Worm (Caenorhabditis elegans): ENCODE results near the gene clec-85.

The clec-85 gene

ce11 chrIV:2805525-2805924, 45.2 kb upstream of the clec-85 start, which contains the start of gene Y54G2A.45 (continued):
- no peak for TF ChIP-seq ama-1 (optimal IDR thresholded peaks at IDR 0.05)
- peak; percentile 18 for TF ChIP-seq dsc-1 (tag; optimal IDR thresholded peaks at IDR 0.05)
- no peak for TF ChIP-seq hlh-4 (tag; optimal IDR thresholded peaks at IDR 0.05)
- TF ChIP-seq lin-39 (tag; optimal IDR thresholded peaks at IDR 0.05): no peak
- TF ChIP-seq unc-130 (tag; optimal IDR thresholded peaks at IDR 0.05): no peak
- peak in 1 of 3 experiments; percentile 5 for TF ChIP-seq dpl-1 (GFP tag; optimal IDR thresholded peaks at IDR 0.05)
- TF ChIP-seq lsy-2 (tag; optimal IDR thresholded peaks at IDR 0.05): peak in 1 of 2 experiments; percentile 57
- TF ChIP-seq ceh-63 (GFP tag; optimal IDR thresholded peaks at IDR 0.05): no peak
- TF ChIP-seq lin-13 (GFP tag; optimal IDR thresholded peaks at IDR 0.05): no peak
- TF ChIP-seq elt-2 (tag; optimal IDR thresholded peaks at IDR 0.05): peak; percentile 64
- TF ChIP-seq tbx-2 (tag; optimal IDR thresholded peaks at IDR 0.05): no peak
- TF ChIP-seq egl-27 (tag; optimal IDR thresholded peaks at IDR 0.05): no peak
- no peak for TF ChIP-seq fos-1 (tag; optimal IDR thresholded peaks at IDR 0.05)
- TF ChIP-seq nhr-237 (tag; optimal IDR thresholded peaks at IDR 0.05): no peak
- no peak for TF ChIP-seq aly-2 (tag; optimal IDR thresholded peaks at IDR 0.05)
- peak; percentile 18 for TF ChIP-seq egl-13 (tag; optimal IDR thresholded peaks at IDR 0.05)
- no peak for TF ChIP-seq elt-3 (tag; optimal IDR thresholded peaks at IDR 0.05)
- peak; percentile 60 for TF ChIP-seq rnt-1 (tag; optimal IDR thresholded peaks at IDR 0.05)
- no peak for TF ChIP-seq C34B4.2 (tag; optimal IDR thresholded peaks at IDR 0.05)
- no peak for TF ChIP-seq grh-1 (GFP tag; IDR thresholded peaks at IDR 0.05)
- peak in 1 of 2 experiments; percentile 32 for TF ChIP-seq efl-1 (optimal IDR thresholded peaks at IDR 0.05)
- TF ChIP-seq efl-1 (GFP tag; optimal IDR thresholded peaks at IDR 0.05 in 1 of 2): no peak
- TF ChIP-seq efl-3 (GFP tag; optimal IDR thresholded peaks at IDR 0.05): no peak
- no peak for TF ChIP-seq ets-5 (GFP tag; IDR thresholded peaks at IDR 0.05)
- TF ChIP-seq lin-15B (tag; optimal IDR thresholded peaks at IDR 0.05): no peak
- TF ChIP-seq irx-1 (tag; optimal IDR thresholded peaks at IDR 0.05): no peak
- peak in 1 of 2 experiments; percentile 28 for TF ChIP-seq mdl-1 (tag; optimal IDR thresholded peaks at IDR 0.05)
- TF ChIP-seq nhr-71 (tag; optimal IDR thresholded peaks at IDR 0.05): peak; percentile 61
- TF ChIP-seq alr-1 (tag; optimal IDR thresholded peaks at IDR 0.05; ENCODE audit: borderline replicate concordance): no peak
- peak; percentile 0 for TF ChIP-seq xbp-1 (tag; optimal IDR thresholded peaks at IDR 0.05)
- peak; percentile 57 for TF ChIP-seq nhr-47 (tag; optimal IDR thresholded peaks at IDR 0.05)
- no peak for TF ChIP-seq unc-98 (GFP tag; IDR thresholded peaks at IDR 0.05)
- no peak for TF ChIP-seq zag-1 (tag; optimal IDR thresholded peaks at IDR 0.05)
- TF ChIP-seq nhr-28 (tag; optimal IDR thresholded peaks at IDR 0.05): no peak
- no peak for TF ChIP-seq unc-62 (GFP tag; optimal IDR thresholded peaks at IDR 0.05)
- TF ChIP-seq C16A3.4 (tag; optimal IDR thresholded peaks at IDR 0.05): peak; percentile 14
- no peak for TF ChIP-seq fkh-10 (GFP tag; optimal IDR thresholded peaks at IDR 0.05)
- peak; percentile 40 for TF ChIP-seq pqm-1 (tag; optimal IDR thresholded peaks at IDR 0.05)
- TF ChIP-seq pax-3 (tag; optimal IDR thresholded peaks at IDR 0.05): no peak
- no peak for TF ChIP-seq unc-86 (tag; optimal IDR thresholded peaks at IDR 0.05)
- no peak for TF ChIP-seq nhr-84 (tag; optimal IDR thresholded peaks at IDR 0.05)
- TF ChIP-seq isw-1 (GFP tag; IDR thresholded peaks at IDR 0.05): no peak
- TF ChIP-seq ces-1 (GFP tag; optimal IDR thresholded peaks at IDR 0.05): no peak
- TF ChIP-seq hlh-17 (GFP tag; optimal IDR thresholded peaks at IDR 0.05; ENCODE audit: borderline replicate concordance): no peak
- TF ChIP-seq nhr-19 (GFP tag; conservative IDR thresholded peaks at IDR 0.05): peak; percentile 26
- no peak for TF ChIP-seq ceh-8 (GFP tag; optimal IDR thresholded peaks at IDR 0.05)
- no peak for TF ChIP-seq aha-1 (tag; optimal IDR thresholded peaks at IDR 0.05)
- TF ChIP-seq mab-9 (GFP tag; IDR thresholded peaks at IDR 0.05): no peak
- no peak for TF ChIP-seq skn-1 (tag; optimal IDR thresholded peaks at IDR 0.05)
- no peak for TF ChIP-seq fkh-4 (tag; optimal IDR thresholded peaks at IDR 0.05; ENCODE audit: borderline replicate concordance)
- no peak for TF ChIP-seq nhr-85 (tag)
- peak in 1 of 3 experiments; percentile 6 for TF ChIP-seq ceh-82 (tag; optimal IDR thresholded peaks at IDR 0.05)
- peak; percentile 23 for TF ChIP-seq swsn-7 (tag; optimal IDR thresholded peaks at IDR 0.05)
